Worm (Caenorhabditis elegans): ENCODE data around the gene fbxa-6.

DNA sequence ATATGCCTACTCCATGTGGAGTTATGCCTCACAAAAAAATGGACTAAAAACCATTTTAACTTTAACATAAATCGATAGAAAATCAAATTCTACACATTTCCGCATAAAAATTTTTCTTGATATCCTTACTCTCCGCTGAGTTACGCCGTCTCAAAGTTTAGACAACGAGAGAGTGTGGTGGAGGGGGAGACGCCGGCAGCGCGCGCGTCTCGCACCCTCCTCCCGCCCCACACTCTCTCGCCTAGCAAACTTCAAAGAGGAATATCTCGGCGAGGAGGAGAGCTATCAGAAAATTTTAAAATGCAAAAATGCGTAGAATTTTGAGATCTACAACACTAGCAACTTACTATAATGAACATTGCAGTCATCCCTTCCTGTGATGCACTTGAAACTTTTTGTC, 11.3 kb upstream of the fbxa-6 start:
- TF ChIP-seq ama-1 (optimal IDR thresholded peaks at IDR 0.05) (no peak), nhr-77 (tag; optimal IDR thresholded peaks at IDR 0.05) (no peak), mdl-1 (tag; optimal IDR thresholded peaks at IDR 0.05) (no peak), unc-39 (tag; optimal IDR thresholded peaks at IDR 0.05) (no peak), nhr-43 (tag; optimal IDR thresholded peaks at IDR 0.05; ENCODE audit: poor library complexity, severe bottlenecking) (no peak), fos-1 (tag; optimal IDR thresholded peaks at IDR 0.05) (no peak), ceh-82 (tag; optimal IDR thresholded peaks at IDR 0.05) (no peak), ZK546.5 (tag; optimal IDR thresholded peaks at IDR 0.05) (no peak)

Measured in whole organism, L3 larva.